Fruit fly (Drosophila melanogaster): ENCODE results near the gene CG17746.

DNA sequence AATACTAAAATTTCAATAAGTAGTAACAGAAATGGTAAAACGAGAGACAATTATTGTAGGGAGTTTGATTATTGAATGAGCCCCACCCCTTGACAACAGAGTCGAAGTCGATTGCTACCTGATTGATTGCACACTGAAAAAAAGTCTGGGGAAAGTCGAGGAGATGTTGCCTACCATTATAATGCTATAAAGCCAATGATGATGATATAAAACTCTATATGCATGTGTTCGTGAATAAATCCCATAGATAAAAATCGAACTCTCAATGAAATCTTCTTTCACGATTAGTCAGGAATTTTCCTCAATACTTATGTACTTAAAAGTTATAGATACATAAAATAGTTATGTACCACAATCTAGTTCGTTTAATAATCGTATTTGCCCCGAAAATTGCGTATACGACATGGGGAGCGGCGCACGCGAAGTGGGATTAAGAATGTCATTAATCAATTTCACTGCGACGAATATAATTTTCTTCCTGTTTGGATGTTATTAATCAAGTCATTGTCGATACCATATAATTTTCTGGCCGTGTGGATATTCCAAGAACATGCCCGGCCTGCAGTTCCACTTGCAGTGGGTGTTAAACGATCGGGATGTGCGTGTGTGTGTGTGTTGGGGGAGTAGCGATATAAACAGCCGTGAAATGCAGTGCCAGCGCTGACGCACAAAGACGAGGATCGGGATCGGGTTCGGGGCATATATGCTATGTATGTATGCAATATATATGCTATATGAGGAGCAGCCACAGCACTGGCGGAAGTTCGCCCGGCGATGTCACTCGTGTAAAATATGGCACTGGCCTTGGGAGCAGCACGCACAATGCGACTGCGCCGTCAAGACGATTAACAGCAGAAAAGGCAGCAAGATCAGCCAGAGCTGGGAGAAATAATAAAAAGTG, 5.1 kb upstream of the CG17746 start, which contains the start of gene CG12078:
- TF ChIP-seq ara (GFP tag; IDR thresholded peaks at IDR 0.05) (no peak), Eip74EF (GFP tag; optimal IDR thresholded peaks at IDR 0.05) (no peak), slbo (GFP tag; IDR thresholded peaks at IDR 0.05) (no peak), pros (GFP tag; optimal IDR thresholded peaks at IDR 0.05) (no peak), chn (GFP tag; optimal IDR thresholded peaks at IDR 0.05) (no peak), sisA (GFP tag; IDR thresholded peaks at IDR 0.05) (no peak), sim (GFP tag; IDR thresholded peaks at IDR 0.05) (no peak)

All from whole organism, embryonic.